Fruit fly (Drosophila melanogaster) whole organism, embryonic: Measurements from ENCODE around the gene Pgant2.

ENCODE experiments used
- Asciz ChIP-seq: fragments of 200-800 bp; sonication (Bioruptor generic); optimal IDR thresholded peaks from 2 replicates; lab custom pipeline; 2017; ENCODE audit warnings: missing biosample characterization, mild to moderate bottlenecking, missing genetic modification characterization, missing genetic modification reagents
- Blimp-1 ChIP-seq: fragments of 200-800 bp; sonication (Bioruptor generic); optimal IDR thresholded peaks from 3 replicates; lab custom pipeline; 2018; ENCODE audit warnings: missing biosample characterization, missing genetic modification characterization, mild to moderate bottlenecking, moderate library complexity, missing genetic modification reagents
- CG11560 ChIP-seq: fragments of 200-800 bp; sonication (Bioruptor generic); IDR thresholded peaks from 3 replicates; pipeline ENCODE4 v1.3.6; 2022; ENCODE audit warnings: missing biosample characterization, missing genetic modification characterization
- CG13894 ChIP-seq: fragments of 200-800 bp; sonication (Bioruptor generic); optimal IDR thresholded peaks from 3 replicates; lab custom pipeline; 2018; ENCODE audit warnings: missing biosample characterization, mild to moderate bottlenecking, missing genetic modification characterization, moderate library complexity
- CG14965 ChIP-seq: fragments of 200-800 bp; sonication (Bioruptor generic); optimal IDR thresholded peaks from 2 replicates; lab custom pipeline; 2016; ENCODE audit warnings: missing biosample characterization, missing genetic modification characterization, borderline replicate concordance
- CG15073 ChIP-seq: fragments of 200-800 bp; sonication (Bioruptor generic); optimal IDR thresholded peaks from 2 replicates; lab custom pipeline; 2016; ENCODE audit warnings: missing biosample characterization, missing genetic modification characterization
- CG15696 ChIP-seq: fragments of 200-800 bp; sonication (Bioruptor generic); optimal IDR thresholded peaks from 2 replicates; lab custom pipeline; 2019; ENCODE audit warnings: missing biosample characterization, mild to moderate bottlenecking, missing genetic modification characterization, moderate library complexity
- CG16779 ChIP-seq: fragments of 200-800 bp; sonication (Bioruptor generic); IDR thresholded peaks from 2 replicates; pipeline ENCODE4 v1.3.6; 2022; ENCODE audit warnings: missing biosample characterization, missing genetic modification characterization
- CG17385 ChIP-seq: fragments of 200-800 bp; sonication (Bioruptor generic); optimal IDR thresholded peaks from 3 replicates; lab custom pipeline; 2018; ENCODE audit warnings: missing biosample characterization, mild to moderate bottlenecking, missing genetic modification characterization
- CG2875 ChIP-seq: fragments of 200-800 bp; sonication (Bioruptor generic); optimal IDR thresholded peaks from 2 replicates; lab custom pipeline; 2017; ENCODE audit warnings: missing biosample characterization, mild to moderate bottlenecking, missing genetic modification characterization, missing genetic modification reagents
- CG34224 ChIP-seq: fragments of 200-800 bp; sonication (Bioruptor generic); IDR thresholded peaks from 3 replicates; pipeline ENCODE4 v1.3.6; 2022; ENCODE audit warnings: missing biosample characterization, missing genetic modification characterization; ENCODE audit not compliant: partially characterized antibody
- CG5180 ChIP-seq: fragments of 200-800 bp; sonication (Bioruptor generic); optimal IDR thresholded peaks from 3 replicates; lab custom pipeline; 2017; ENCODE audit warnings: missing biosample characterization, missing genetic modification characterization, mild to moderate bottlenecking, moderate library complexity, missing genetic modification reagents
- CG6689 ChIP-seq: fragments of 200-800 bp; sonication (Bioruptor generic); IDR thresholded peaks from 2 replicates; pipeline ENCODE4 v1.3.6; 2022; ENCODE audit warnings: missing biosample characterization, missing genetic modification characterization
- CG6854 ChIP-seq: fragments of 200-800 bp; sonication (Bioruptor generic); optimal IDR thresholded peaks from 3 replicates; lab custom pipeline; 2017; ENCODE audit warnings: missing biosample characterization, mild to moderate bottlenecking, missing genetic modification characterization
- CG7786 ChIP-seq: fragments of 200-800 bp; sonication (Bioruptor generic); optimal IDR thresholded peaks from 2 replicates; lab custom pipeline; 2016; ENCODE audit warnings: missing biosample characterization, missing genetic modification characterization
- CG8089 ChIP-seq: fragments of 200-800 bp; sonication (Bioruptor generic); optimal IDR thresholded peaks from 3 replicates; lab custom pipeline; 2016; ENCODE audit warnings: missing biosample characterization, missing genetic modification characterization
- CG8388 ChIP-seq: fragments of 200-800 bp; sonication (Bioruptor generic); optimal IDR thresholded peaks from 2 replicates; lab custom pipeline; 2019; ENCODE audit warnings: missing biosample characterization, mild to moderate bottlenecking, missing genetic modification characterization, moderate library complexity
- CG8924 ChIP-seq: fragments of 200-800 bp; optimal IDR thresholded peaks from 3 replicates; lab custom pipeline; 2019; ENCODE audit warnings: missing biosample characterization, mild to moderate bottlenecking, missing genetic modification characterization, moderate library complexity
- D19A ChIP-seq: fragments of 200-800 bp; optimal IDR thresholded peaks from 3 replicates; lab custom pipeline; 2019; ENCODE audit warnings: missing biosample characterization, mild to moderate bottlenecking, missing genetic modification characterization, moderate library complexity
- Dll ChIP-seq: fragments of 200-800 bp; sonication (Bioruptor generic); IDR thresholded peaks from 4 replicates; pipeline ENCODE4 v1.3.6; 2022; ENCODE audit warnings: missing biosample characterization, missing genetic modification characterization; ENCODE audit not compliant: partially characterized antibody
- Drgx ChIP-seq: fragments of 200-800 bp; sonication (Bioruptor generic); IDR thresholded peaks from 2 replicates; pipeline ENCODE4 v1.3.6; 2022; ENCODE audit warnings: missing biosample characterization, missing genetic modification characterization
- Eip74EF ChIP-seq, 2 experiments: fragments of 200-800 bp in 1 of 2; fragments of >200 bp in 1 of 2; sonication (Bioruptor generic) in 1 of 2; optimal IDR thresholded peaks; 2 replicates each; lab custom pipeline; 2017 to 2019; ENCODE audit warnings: missing biosample characterization in 2 of 2, missing genetic modification characterization in 2 of 2, mild to moderate bottlenecking in 1 of 2, moderate library complexity in 1 of 2
- Fer1 ChIP-seq: fragments of 200-800 bp; sonication (Bioruptor generic); optimal IDR thresholded peaks from 2 replicates; lab custom pipeline; 2017; ENCODE audit warnings: missing biosample characterization, mild to moderate bottlenecking, missing genetic modification characterization
- Hmx ChIP-seq: fragments of 200-800 bp; sonication (Bioruptor generic); optimal IDR thresholded peaks from 2 replicates; lab custom pipeline; 2016; ENCODE audit warnings: missing biosample characterization, missing genetic modification characterization
- Kr ChIP-seq: fragments of 200-800 bp; sonication (Bioruptor generic); optimal IDR thresholded peaks from 2 replicates; lab custom pipeline; 2017; ENCODE audit warnings: missing biosample characterization, mild to moderate bottlenecking, missing genetic modification characterization
- NK7.1 ChIP-seq: fragments of 200-800 bp; sonication (Bioruptor generic); optimal IDR thresholded peaks from 3 replicates; lab custom pipeline; 2016; ENCODE audit warnings: missing biosample characterization, missing genetic modification characterization
- Oli ChIP-seq: fragments of 200-800 bp; sonication (Bioruptor generic); optimal IDR thresholded peaks from 2 replicates; lab custom pipeline; 2018; ENCODE audit warnings: missing biosample characterization, mild to moderate bottlenecking, missing genetic modification characterization, moderate library complexity
- Ravus ChIP-seq: fragments of 200-800 bp; sonication (Bioruptor generic); IDR thresholded peaks from 2 replicates; pipeline ENCODE4 v1.3.6; 2022; ENCODE audit warnings: missing biosample characterization, missing genetic modification characterization
- Rx ChIP-seq: fragments of 200-800 bp; sonication (Bioruptor generic); IDR thresholded peaks from 2 replicates; pipeline ENCODE4 v1.3.6; 2022; ENCODE audit warnings: missing biosample characterization, missing genetic modification characterization
- Sin3A ChIP-seq: fragments of >200 bp; optimal IDR thresholded peaks from 2 replicates; lab custom pipeline; 2018
- Sry-δ ChIP-seq: fragments of 200-800 bp; sonication (Bioruptor generic); optimal IDR thresholded peaks from 2 replicates; lab custom pipeline; 2016; ENCODE audit warnings: missing biosample characterization, missing genetic modification characterization
- Xbp1 ChIP-seq: fragments of 200-800 bp; sonication (Bioruptor generic); optimal IDR thresholded peaks from 3 replicates; lab custom pipeline; 2016; ENCODE audit warnings: missing biosample characterization, mild to moderate bottlenecking, missing genetic modification characterization
- ara ChIP-seq: fragments of 200-800 bp; sonication (Bioruptor generic); IDR thresholded peaks from 2 replicates; pipeline ENCODE4 v1.3.6; 2022; ENCODE audit warnings: missing biosample characterization, missing genetic modification characterization
- az2 ChIP-seq: fragments of 200-800 bp; sonication (Bioruptor generic); optimal IDR thresholded peaks from 3 replicates; lab custom pipeline; 2016; ENCODE audit warnings: missing biosample characterization, missing genetic modification characterization
- cato ChIP-seq: fragments of 200-800 bp; sonication (Bioruptor generic); optimal IDR thresholded peaks from 2 replicates; lab custom pipeline; 2016; ENCODE audit warnings: missing biosample characterization, missing genetic modification characterization, borderline replicate concordance
- caup ChIP-seq: fragments of 200-800 bp; sonication (Bioruptor generic); optimal IDR thresholded peaks from 3 replicates; lab custom pipeline; 2017; ENCODE audit warnings: missing biosample characterization, mild to moderate bottlenecking, missing genetic modification characterization, moderate library complexity; ENCODE audit not compliant: severe bottlenecking
- da ChIP-seq: fragments of 200-800 bp; sonication (Bioruptor generic); optimal IDR thresholded peaks from 2 replicates; lab custom pipeline; 2016; ENCODE audit warnings: missing biosample characterization, missing genetic modification characterization
- dmrt11E ChIP-seq: fragments of 200-800 bp; sonication (Bioruptor generic); optimal IDR thresholded peaks from 3 replicates; lab custom pipeline; 2018; ENCODE audit warnings: missing biosample characterization, mild to moderate bottlenecking, missing genetic modification characterization, moderate library complexity
- ems ChIP-seq: fragments of 200-800 bp; sonication (Bioruptor generic); optimal IDR thresholded peaks from 3 replicates; lab custom pipeline; 2016; ENCODE audit warnings: missing biosample characterization, missing genetic modification characterization
- fd64A ChIP-seq: fragments of 200-800 bp; sonication (Bioruptor generic); optimal IDR thresholded peaks from 3 replicates; lab custom pipeline; 2018; ENCODE audit warnings: missing biosample characterization, mild to moderate bottlenecking, missing genetic modification characterization
- gsb ChIP-seq: fragments of 200-800 bp; sonication (Bioruptor generic); IDR thresholded peaks from 2 replicates; pipeline ENCODE4 v1.3.6; 2022; ENCODE audit warnings: missing biosample characterization, missing genetic modification characterization
- gt ChIP-seq: fragments of 200-800 bp; sonication (Bioruptor generic); IDR thresholded peaks from 2 replicates; pipeline ENCODE4 v1.3.6; 2022; ENCODE audit warnings: missing biosample characterization, missing genetic modification characterization
- insv ChIP-seq, 2 experiments: fragments of 200-800 bp; sonication (Bioruptor generic); optimal IDR thresholded peaks; 3 replicates each; lab custom pipeline; 2016 to 2018; ENCODE audit warnings: missing biosample characterization in 2 of 2, missing genetic modification characterization in 2 of 2
- luna ChIP-seq: fragments of 200-800 bp; sonication (Bioruptor generic); optimal IDR thresholded peaks from 2 replicates; lab custom pipeline; 2016; ENCODE audit warnings: missing biosample characterization, missing genetic modification characterization
- oc ChIP-seq: fragments of 200-800 bp; sonication (Bioruptor generic); optimal IDR thresholded peaks from 2 replicates; lab custom pipeline; 2018; ENCODE audit warnings: missing biosample characterization, mild to moderate bottlenecking, missing genetic modification characterization, moderate library complexity
- pum ChIP-seq: fragments of 200-800 bp; sonication (Bioruptor generic); optimal IDR thresholded peaks from 2 replicates; lab custom pipeline; 2016; ENCODE audit warnings: missing biosample characterization, missing genetic modification characterization
- run ChIP-seq: fragments of 200-800 bp; sonication (Bioruptor generic); optimal IDR thresholded peaks from 3 replicates; lab custom pipeline; 2018; ENCODE audit warnings: missing biosample characterization, mild to moderate bottlenecking, missing genetic modification characterization
- sens-2 ChIP-seq: fragments of 200-800 bp; sonication (Bioruptor generic); IDR thresholded peaks from 2 replicates; pipeline ENCODE4 v1.3.6; 2022; ENCODE audit warnings: missing biosample characterization, missing genetic modification characterization
- sug ChIP-seq: fragments of 200-800 bp; optimal IDR thresholded peaks from 2 replicates; lab custom pipeline; 2019; ENCODE audit warnings: missing biosample characterization, mild to moderate bottlenecking, missing genetic modification characterization, moderate library complexity
- tin ChIP-seq: fragments of 200-800 bp; sonication (Bioruptor generic); optimal IDR thresholded peaks from 3 replicates; lab custom pipeline; 2016; ENCODE audit warnings: missing biosample characterization, missing genetic modification characterization
- trh ChIP-seq: fragments of 200-800 bp; sonication (Bioruptor generic); optimal IDR thresholded peaks from 2 replicates; lab custom pipeline; 2016; ENCODE audit warnings: missing biosample characterization, missing genetic modification characterization

The Pgant2 gene

dm6 chr2L:3440322-3440721 is 13.8 kb upstream of the Pgant2 start (continued):
- TF ChIP-seq CG13894 (tag; lab: Kevin White, UChicago) = no peak
- no peak for TF ChIP-seq NK7.1 (GFP tag; lab: Kevin White, UChicago)
- TF ChIP-seq CG7786 = peak; percentile 33
- TF ChIP-seq Asciz (GFP tag; lab: Kevin White, UChicago) = peak; percentile 71
- TF ChIP-seq luna (GFP tag; lab: Kevin White, UChicago) = no peak
- TF ChIP-seq Rx (GFP tag; lab: Robert Waterston, UW) = peak; percentile 82
- TF ChIP-seq Blimp-1 (GFP tag; lab: Kevin White, UChicago) = peak; percentile 73
- TF ChIP-seq D19A = no peak
- TF ChIP-seq CG8089 (GFP tag; lab: Kevin White, UChicago) = peak; percentile 71
- no peak for TF ChIP-seq dmrt11E (tag; lab: Kevin White, UChicago)
- TF ChIP-seq gsb = peak; percentile 34; the same call in 1 of the 2 replicates
- TF ChIP-seq tin = peak; percentile 39
- TF ChIP-seq oc (tag; lab: Kevin White, UChicago) = peak; percentile 52
- TF ChIP-seq gt (GFP tag; lab: Robert Waterston, UW) = 0 out of 2 replicates have a peak, but pooled peaks have one; percentile 57
- 0 out of 2 replicates have a peak, but pooled peaks have one; percentile 62 for TF ChIP-seq CG16779 (GFP tag; lab: Robert Waterston, UW)
- TF ChIP-seq Sry-δ (GFP tag; lab: Kevin White, UChicago) = no peak
- no peak for TF ChIP-seq Ravus (GFP tag; lab: Robert Waterston, UW)
- TF ChIP-seq sens-2 (GFP tag; lab: Robert Waterston, UW) = peak; percentile 43; the same call in 1 of the 2 replicates
- peak; percentile 92 for TF ChIP-seq CG5180 (GFP tag; lab: Kevin White, UChicago)
- TF ChIP-seq cato = peak; percentile 54
- peak; percentile 50 for TF ChIP-seq az2 (GFP tag; lab: Kevin White, UChicago)
- no peak for TF ChIP-seq Dll (GFP tag; lab: Robert Waterston, UW)
- TF ChIP-seq CG6854 (GFP tag; lab: Kevin White, UChicago) = no peak
- TF ChIP-seq Sin3A (lab: Kevin White, UChicago) = no peak
- peak; percentile 61 for TF ChIP-seq Oli (tag; lab: Kevin White, UChicago)
- peak; percentile 73 for TF ChIP-seq CG6689 (GFP tag; lab: Robert Waterston, UW)
- TF ChIP-seq insv (GFP tag; optimal IDR thresholded peaks at IDR 0.05; lab: Kevin White, UChicago) = no peak
- TF ChIP-seq trh (GFP tag; lab: Kevin White, UChicago) = peak; percentile 5
- no peak for TF ChIP-seq CG15073 (GFP tag; lab: Kevin White, UChicago)
- peak; percentile 24 for TF ChIP-seq ems (GFP tag; lab: Kevin White, UChicago)
- peak; percentile 36 for TF ChIP-seq pum (GFP tag; lab: Kevin White, UChicago)
- peak; percentile 92 for TF ChIP-seq Drgx (GFP tag; lab: Robert Waterston, UW)
- TF ChIP-seq Xbp1 (GFP tag; lab: Kevin White, UChicago) = peak; percentile 37
- TF ChIP-seq CG17385 (GFP tag; lab: Kevin White, UChicago) = peak; percentile 62
- peak; percentile 54 for TF ChIP-seq CG2875 (GFP tag; lab: Kevin White, UChicago)
- no peak for TF ChIP-seq sug (tag; lab: Kevin White, UChicago)
- TF ChIP-seq CG11560 = peak; percentile 58; the same call in 2 of the 3 replicates
- no peak for TF ChIP-seq Kr (GFP tag; lab: Kevin White, UChicago)
- TF ChIP-seq CG14965 (GFP tag; lab: Kevin White, UChicago) = no peak
- TF ChIP-seq CG34224 (GFP tag; lab: Robert Waterston, UW) = no peak
- no peak for TF ChIP-seq run (tag; lab: Kevin White, UChicago)
- TF ChIP-seq caup = peak; percentile 27
- TF ChIP-seq Fer1 = peak; percentile 73
- TF ChIP-seq fd64A = no peak
- TF ChIP-seq ara (GFP tag; lab: Robert Waterston, UW) = peak; percentile 69
- TF ChIP-seq Hmx (GFP tag; lab: Kevin White, UChicago) = no peak
- peak; percentile 22 for TF ChIP-seq CG8388
- no peak for TF ChIP-seq da (GFP tag; lab: Kevin White, UChicago)
- TF ChIP-seq CG8924 (tag; lab: Kevin White, UChicago) = peak; percentile 55
- no peak for TF ChIP-seq CG15696 (tag; lab: Kevin White, UChicago)
- no peak for TF ChIP-seq Eip74EF (GFP tag; optimal IDR thresholded peaks at IDR 0.05; lab: Kevin White, UChicago)
